Fruit fly (Drosophila melanogaster) whole organism, embryonic: ENCODE measurements around the gene spd-2.

Source experiments
- Ada2b ChIP-seq: fragments of 200-800 bp; sonication (Bioruptor generic); IDR thresholded peaks from 2 replicates; pipeline ENCODE4 v1.3.6; 2022; ENCODE audit warnings: missing biosample characterization, missing genetic modification characterization
- Atf-2 ChIP-seq: fragments of 200-800 bp; sonication (Bioruptor generic); optimal IDR thresholded peaks from 2 replicates; lab custom pipeline; 2016; ENCODE audit warnings: missing biosample characterization, missing genetic modification characterization
- Awh ChIP-seq: fragments of 200-800 bp; sonication (Bioruptor generic); IDR thresholded peaks from 2 replicates; pipeline ENCODE4, ENCODE4 v1.3.6; 2022; ENCODE audit warnings: missing biosample characterization, missing genetic modification characterization
- CG10654 ChIP-seq: fragments of 200-800 bp; sonication (Bioruptor generic); optimal IDR thresholded peaks from 2 replicates; lab custom pipeline; 2016; ENCODE audit warnings: missing biosample characterization, missing genetic modification characterization
- CG11093 ChIP-seq: fragments of 200-800 bp; sonication (Bioruptor generic); IDR thresholded peaks from 3 replicates; pipeline ENCODE4 v1.3.6; 2022; ENCODE audit warnings: missing biosample characterization, missing genetic modification characterization
- CG12299 ChIP-seq: fragments of 200-800 bp; sonication (Bioruptor generic); optimal IDR thresholded peaks from 2 replicates; lab custom pipeline; 2018; ENCODE audit warnings: missing biosample characterization, mild to moderate bottlenecking, missing genetic modification characterization
- CG12391 ChIP-seq: fragments of 200-800 bp; sonication (Bioruptor generic); optimal IDR thresholded peaks from 3 replicates; lab custom pipeline; 2018; ENCODE audit warnings: missing biosample characterization, mild to moderate bottlenecking, missing genetic modification characterization, moderate library complexity
- CG16813 ChIP-seq: fragments of 200-800 bp; sonication (Bioruptor generic); IDR thresholded peaks from 3 replicates; pipeline ENCODE4 v1.3.6; 2022; ENCODE audit warnings: missing biosample characterization, missing genetic modification characterization; ENCODE audit not compliant: partially characterized antibody
- CG2116 ChIP-seq: fragments of 200-800 bp; sonication (Bioruptor generic); optimal IDR thresholded peaks from 3 replicates; lab custom pipeline; 2018; ENCODE audit warnings: missing biosample characterization, mild to moderate bottlenecking, missing genetic modification characterization
- CG31441 ChIP-seq: fragments of 200-800 bp; sonication (Bioruptor generic); IDR thresholded peaks from 2 replicates; pipeline ENCODE4 v1.3.6; 2022; ENCODE audit warnings: missing biosample characterization, missing genetic modification characterization
- CG32767 ChIP-seq: fragments of 200-800 bp; sonication (Bioruptor generic); IDR thresholded peaks from 2 replicates; pipeline ENCODE4 v1.3.6; 2022; ENCODE audit warnings: missing biosample characterization, missing genetic modification characterization
- CG3281 ChIP-seq: fragments of 200-800 bp; sonication (Bioruptor generic); optimal IDR thresholded peaks from 3 replicates; lab custom pipeline; 2017; ENCODE audit warnings: missing biosample characterization, mild to moderate bottlenecking, missing genetic modification characterization
- CG33557 ChIP-seq: fragments of 200-800 bp; sonication (Bioruptor generic); optimal IDR thresholded peaks from 2 replicates; lab custom pipeline; 2019; ENCODE audit warnings: missing biosample characterization, mild to moderate bottlenecking, missing genetic modification characterization, moderate library complexity
- CG42726 ChIP-seq: fragments of 200-800 bp; sonication (Bioruptor generic); IDR thresholded peaks from 2 replicates; pipeline ENCODE4 v1.3.6; 2022; ENCODE audit warnings: missing biosample characterization, missing genetic modification characterization; ENCODE audit not compliant: partially characterized antibody
- CG4404 ChIP-seq: fragments of 200-800 bp; sonication (Bioruptor generic); IDR thresholded peaks from 2 replicates; pipeline ENCODE4 v1.3.6; 2022; ENCODE audit warnings: missing biosample characterization, missing genetic modification characterization
- CG4820 ChIP-seq: fragments of 200-800 bp; sonication (Bioruptor generic); optimal IDR thresholded peaks from 3 replicates; lab custom pipeline; 2016; ENCODE audit warnings: missing biosample characterization, missing genetic modification characterization
- CG6254 ChIP-seq: fragments of 200-800 bp; sonication (Bioruptor generic); optimal IDR thresholded peaks from 3 replicates; lab custom pipeline; 2017; ENCODE audit warnings: mild to moderate bottlenecking, missing biosample characterization, missing genetic modification reagents, missing genetic modification characterization
- CG6689 ChIP-seq: fragments of 200-800 bp; sonication (Bioruptor generic); IDR thresholded peaks from 2 replicates; pipeline ENCODE4 v1.3.6; 2022; ENCODE audit warnings: missing biosample characterization, missing genetic modification characterization
- CG9817 ChIP-seq: fragments of 200-800 bp; sonication (Bioruptor generic); optimal IDR thresholded peaks from 2 replicates; lab custom pipeline; 2018; ENCODE audit warnings: missing biosample characterization, mild to moderate bottlenecking, missing genetic modification characterization, moderate library complexity
- CoRest ChIP-seq: fragments of 200-800 bp; sonication (Bioruptor generic); optimal IDR thresholded peaks from 3 replicates; lab custom pipeline; 2018; ENCODE audit warnings: missing biosample characterization, mild to moderate bottlenecking, missing genetic modification characterization, moderate library complexity
- D19B ChIP-seq: fragments of 200-800 bp; sonication (Bioruptor generic); optimal IDR thresholded peaks from 2 replicates; lab custom pipeline; 2017; ENCODE audit warnings: missing biosample characterization, mild to moderate bottlenecking, missing genetic modification characterization
- H2.0 ChIP-seq: fragments of 200-800 bp; sonication (Bioruptor generic); IDR thresholded peaks from 2 replicates; pipeline ENCODE4 v1.3.6; 2022; ENCODE audit warnings: missing biosample characterization, missing genetic modification characterization
- Hr78 ChIP-seq, 2 experiments: fragments of 200-800 bp in 1 of 2; fragments of >200 bp in 1 of 2; sonication (Bioruptor generic) in 1 of 2; optimal IDR thresholded peaks; 2 replicates each; lab custom pipeline; 2017 to 2019; ENCODE audit warnings: missing biosample characterization in 2 of 2, missing genetic modification characterization in 2 of 2, mild to moderate bottlenecking in 1 of 2, moderate library complexity in 1 of 2
- MTF-1 ChIP-seq: fragments of 200-800 bp; sonication (Bioruptor generic); optimal IDR thresholded peaks from 2 replicates; lab custom pipeline; 2018; ENCODE audit warnings: missing biosample characterization, mild to moderate bottlenecking, missing genetic modification characterization, borderline replicate concordance
- Meics ChIP-seq: fragments of 200-800 bp; sonication (Bioruptor generic); optimal IDR thresholded peaks from 2 replicates; lab custom pipeline; 2017; ENCODE audit warnings: missing biosample characterization, mild to moderate bottlenecking, missing genetic modification characterization
- Oaz ChIP-seq: fragments of 200-800 bp; sonication (Bioruptor generic); IDR thresholded peaks from 2 replicates; pipeline ENCODE4 v1.3.6; 2022; ENCODE audit warnings: missing biosample characterization, missing genetic modification characterization
- Optix ChIP-seq: fragments of 200-800 bp; sonication (Bioruptor generic); IDR thresholded peaks from 3 replicates; pipeline ENCODE4 v1.3.6; 2022; ENCODE audit warnings: missing biosample characterization, missing genetic modification characterization
- Scr ChIP-seq: fragments of 200-800 bp; sonication (Bioruptor generic); IDR thresholded peaks from 2 replicates; pipeline ENCODE4 v1.3.6; 2022; ENCODE audit warnings: missing biosample characterization, missing genetic modification characterization; ENCODE audit not compliant: partially characterized antibody
- Usf ChIP-seq: fragments of 200-800 bp; sonication (Bioruptor generic); optimal IDR thresholded peaks from 2 replicates; lab custom pipeline; 2017; ENCODE audit warnings: missing genotype, missing biosample characterization, missing genetic modification characterization
- bigmax ChIP-seq: fragments of 200-800 bp; sonication (Bioruptor generic); optimal IDR thresholded peaks from 2 replicates; lab custom pipeline; 2018; ENCODE audit warnings: missing biosample characterization, mild to moderate bottlenecking, missing genetic modification characterization
- cg ChIP-seq: fragments of 200-800 bp; sonication (Bioruptor generic); optimal IDR thresholded peaks from 3 replicates; lab custom pipeline; 2019; ENCODE audit warnings: missing biosample characterization, mild to moderate bottlenecking, missing genetic modification characterization, moderate library complexity
- ci ChIP-seq: fragments of 200-800 bp; sonication (Bioruptor generic); IDR thresholded peaks from 3 replicates; pipeline ENCODE4 v1.3.6; 2022; ENCODE audit warnings: missing biosample characterization, missing genetic modification characterization
- da ChIP-seq: fragments of 200-800 bp; sonication (Bioruptor generic); optimal IDR thresholded peaks from 2 replicates; lab custom pipeline; 2016; ENCODE audit warnings: missing biosample characterization, missing genetic modification characterization
- dan ChIP-seq: fragments of 200-800 bp; sonication (Bioruptor generic); IDR thresholded peaks from 2 replicates; pipeline ENCODE4 v1.3.6; 2022; ENCODE audit warnings: missing biosample characterization, missing genetic modification characterization
- danr ChIP-seq: fragments of 200-800 bp; sonication (Bioruptor generic); IDR thresholded peaks from 2 replicates; pipeline ENCODE4 v1.3.6; 2022; ENCODE audit warnings: missing biosample characterization, missing genetic modification characterization
- dpn ChIP-seq, 2 experiments: fragments of 200-800 bp; sonication (Bioruptor generic); optimal IDR thresholded peaks; 3 replicates each; lab custom pipeline; 2016; ENCODE audit warnings: missing biosample characterization in 2 of 2, missing genetic modification characterization in 2 of 2
- hbn ChIP-seq: fragments of 200-800 bp; sonication (Bioruptor generic); IDR thresholded peaks from 2 replicates; pipeline ENCODE4 v1.3.6; 2022; ENCODE audit warnings: missing biosample characterization, missing genetic modification characterization; ENCODE audit not compliant: partially characterized antibody
- ken ChIP-seq: fragments of 200-800 bp; sonication (Bioruptor generic); IDR thresholded peaks from 3 replicates; pipeline ENCODE4 v1.3.6; 2022; ENCODE audit warnings: missing biosample characterization, missing genetic modification characterization
- lab ChIP-seq: fragments of 200-800 bp; sonication (Bioruptor generic); optimal IDR thresholded peaks from 3 replicates; lab custom pipeline; 2017; ENCODE audit warnings: missing biosample characterization, missing genetic modification characterization, mild to moderate bottlenecking, moderate library complexity, missing genetic modification reagents
- mirr ChIP-seq: fragments of 200-800 bp; sonication (Bioruptor generic); optimal IDR thresholded peaks from 3 replicates; lab custom pipeline; 2018; ENCODE audit warnings: missing biosample characterization, mild to moderate bottlenecking, missing genetic modification characterization
- pan ChIP-seq, 4 experiments: fragments of >200 bp in 3 of 4; fragments of 200-800 bp in 1 of 4; sonication (Bioruptor generic) in 1 of 4; optimal IDR thresholded peaks in 3 of 4; IDR thresholded peaks in 1 of 4; 2 replicates each; pipeline versions ENCODE4 v1.3.6 to Lab custom; 2017 to 2022; ENCODE audit warnings: missing biosample characterization in 2 of 4, missing genetic modification characterization in 2 of 4, mixed read lengths in 1 of 4
- pnt ChIP-seq: fragments of 200-800 bp; sonication (Bioruptor generic); optimal IDR thresholded peaks from 3 replicates; lab custom pipeline; 2016; ENCODE audit warnings: missing biosample characterization, missing genetic modification characterization
- run ChIP-seq: fragments of 200-800 bp; sonication (Bioruptor generic); optimal IDR thresholded peaks from 3 replicates; lab custom pipeline; 2018; ENCODE audit warnings: missing biosample characterization, mild to moderate bottlenecking, missing genetic modification characterization
- scrt ChIP-seq: fragments of 200-800 bp; sonication (Bioruptor generic); optimal IDR thresholded peaks from 2 replicates; lab custom pipeline; 2018; ENCODE audit warnings: missing biosample characterization, mild to moderate bottlenecking, missing genetic modification characterization, moderate library complexity
- shn ChIP-seq: fragments of 200-800 bp; sonication (Bioruptor generic); optimal IDR thresholded peaks from 3 replicates; lab custom pipeline; 2016; ENCODE audit warnings: missing biosample characterization, missing genetic modification characterization
- tio ChIP-seq: fragments of 200-800 bp; sonication (Bioruptor generic); optimal IDR thresholded peaks from 2 replicates; lab custom pipeline; 2017; ENCODE audit warnings: missing biosample characterization, missing genetic modification characterization, inconsistent platforms
- toy ChIP-seq: fragments of 200-800 bp; sonication (Bioruptor generic); IDR thresholded peaks from 2 replicates; pipeline ENCODE4 v1.3.6; 2022; ENCODE audit warnings: missing biosample characterization, missing genetic modification characterization
- twi ChIP-seq: fragments of 200-800 bp; optimal IDR thresholded peaks from 2 replicates; lab custom pipeline; 2019; ENCODE audit warnings: missing biosample characterization, mild to moderate bottlenecking, missing genetic modification characterization, moderate library complexity
- zen ChIP-seq: fragments of 200-800 bp; sonication (Bioruptor generic); optimal IDR thresholded peaks from 3 replicates; lab custom pipeline; 2018; ENCODE audit warnings: missing biosample characterization, mild to moderate bottlenecking, missing genetic modification characterization, moderate library complexity

The spd-2 gene

dm6 chr3L:16587994-16588622 is 6.7 kb downstream of the spd-2 start (continued):
- no peak for TF ChIP-seq Oaz
- peak; percentile 99 for TF ChIP-seq CG31441
- peak; percentile 73 for TF ChIP-seq CG12391
- TF ChIP-seq danr: no peak
- peak; percentile 47 for TF ChIP-seq D19B (GFP tag; lab: Kevin White, UChicago)
- TF ChIP-seq toy (GFP tag; lab: Robert Waterston, UW): peak; percentile 34; the same call in 1 of the 2 replicates
- TF ChIP-seq CG11093: no peak
- TF ChIP-seq CG9817 (tag; lab: Kevin White, UChicago): peak; percentile 34
- TF ChIP-seq CG12299 (tag; lab: Kevin White, UChicago): peak; percentile 41
- TF ChIP-seq Atf-2: no peak
- no peak for TF ChIP-seq Optix (GFP tag; lab: Robert Waterston, UW)
- TF ChIP-seq H2.0: peak; percentile 52
- no peak for TF ChIP-seq tio (GFP tag; lab: Kevin White, UChicago)
- no peak for TF ChIP-seq lab (GFP tag; lab: Kevin White, UChicago)
- no peak for TF ChIP-seq MTF-1 (GFP tag; lab: Kevin White, UChicago)
- no peak for TF ChIP-seq ken (GFP tag; lab: Robert Waterston, UW)
- peak; percentile 34 for TF ChIP-seq CG3281 (GFP tag; lab: Kevin White, UChicago)
- TF ChIP-seq CG33557 (GFP tag; lab: Kevin White, UChicago): peak; percentile 6
- no peak for TF ChIP-seq scrt (GFP tag; lab: Kevin White, UChicago)
- no peak for TF ChIP-seq CG4404 (GFP tag; lab: Robert Waterston, UW)
- no peak for TF ChIP-seq pan (optimal IDR thresholded peaks at IDR 0.05; lab: Kevin White, UChicago)
- TF ChIP-seq pan (GFP tag; optimal IDR thresholded peaks at IDR 0.05 in 1 of 2, IDR thresholded peaks at IDR 0.05 in 1 of 2): peak in 1 of 2 experiments; percentile 76
- TF ChIP-seq CG6689 (GFP tag; lab: Robert Waterston, UW): peak; percentile 99
- peak; percentile 10 for TF ChIP-seq da
- TF ChIP-seq Hr78 (GFP tag; optimal IDR thresholded peaks at IDR 0.05; lab: Kevin White, UChicago): no peak
- peak; percentile 26 for TF ChIP-seq CG4820 (GFP tag; lab: Kevin White, UChicago)
- TF ChIP-seq hbn: peak; percentile 95
- no peak for TF ChIP-seq CG6254 (GFP tag; lab: Kevin White, UChicago)
- no peak for TF ChIP-seq Usf
- TF ChIP-seq ci (GFP tag; lab: Robert Waterston, UW): peak; percentile 77; the same call in 2 of the 3 replicates
- peak; percentile 96 for TF ChIP-seq CG16813 (GFP tag; lab: Robert Waterston, UW)
- peak; percentile 68 to 73 for TF ChIP-seq dpn (GFP tag; optimal IDR thresholded peaks at IDR 0.05; lab: Kevin White, UChicago)
- peak; percentile 63 for TF ChIP-seq shn
- peak; percentile 97 for TF ChIP-seq Scr (GFP tag; lab: Robert Waterston, UW)
- TF ChIP-seq mirr: peak; percentile 15
- peak; percentile 51 for TF ChIP-seq Ada2b (GFP tag; lab: Robert Waterston, UW)
- peak; percentile 87 for TF ChIP-seq CG42726
- TF ChIP-seq Meics: peak; percentile 37
- peak; percentile 89 for TF ChIP-seq cg (GFP tag; lab: Kevin White, UChicago)
- peak; percentile 41 for TF ChIP-seq zen (tag; lab: Kevin White, UChicago)
- peak; percentile 31 for TF ChIP-seq twi (tag; lab: Kevin White, UChicago)
- peak; percentile 79 for TF ChIP-seq CG2116 (GFP tag; lab: Kevin White, UChicago)
- no peak for TF ChIP-seq run (tag; lab: Kevin White, UChicago)
- no peak for TF ChIP-seq dan (GFP tag; lab: Robert Waterston, UW)
- peak; percentile 74 for TF ChIP-seq CoRest (tag; lab: Kevin White, UChicago)
- TF ChIP-seq bigmax (GFP tag; lab: Kevin White, UChicago): no peak
- peak; percentile 36 for TF ChIP-seq CG10654
- peak; percentile 53 for TF ChIP-seq pnt (GFP tag; lab: Kevin White, UChicago)
- TF ChIP-seq Awh: peak; percentile 22; the same call in 1 of the 2 replicates
- TF ChIP-seq CG32767: no peak
